Worm (Caenorhabditis elegans): Measurements from ENCODE around the gene Y53F4B.7.

ce11 chrII:15004538-15004937 is 11.8 kb downstream of the Y53F4B.7 start:
- no peak for TF ChIP-seq ztf-23 (GFP tag; IDR thresholded peaks at IDR 0.05)
- TF ChIP-seq flt-1 (GFP tag; IDR thresholded peaks at IDR 0.05) = no peak
- TF ChIP-seq klf-2 (GFP tag; conservative IDR thresholded peaks at IDR 0.05) = no peak
